Worm (Caenorhabditis elegans) whole organism, late embryonic: ENCODE data around the gene Y26G10.5.

Experiments used
- ama-1 ChIP-seq: fragments of 150-350 bp; optimal IDR thresholded peaks from 2 replicates; lab custom pipeline; 2014
- fkh-10 ChIP-seq: fragments of 150-350 bp; optimal IDR thresholded peaks from 2 replicates; lab custom pipeline; 2014; ENCODE audit warnings: missing biosample characterization, missing genetic modification reagents, missing genetic modification characterization

DNA sequence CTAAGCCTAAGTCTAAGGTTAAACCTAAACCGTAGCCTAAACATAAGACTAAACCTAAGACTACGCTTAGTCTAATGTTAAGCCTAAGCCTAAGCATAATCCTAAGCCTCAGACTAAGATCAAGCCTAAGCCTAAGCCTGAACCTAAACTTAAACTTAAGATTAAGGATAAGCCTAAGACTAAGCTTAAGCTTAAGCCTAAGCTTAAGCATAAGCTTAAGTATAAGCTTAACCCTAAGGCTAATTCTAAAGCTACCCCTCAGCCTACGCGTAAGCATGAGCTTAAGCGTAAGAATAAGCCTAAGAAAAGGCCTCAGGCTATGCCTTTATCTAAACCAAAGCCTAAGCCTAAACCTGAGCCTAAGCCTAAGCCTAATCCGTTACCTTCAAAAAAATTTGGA lies 27.7 kb upstream of the Y26G10.5 start:
- TF ChIP-seq fkh-10 (GFP tag; lab: Kevin White, UChicago), result no peak
- no peak for TF ChIP-seq ama-1 (lab: Kevin White, UChicago)
